Worm (Caenorhabditis elegans): ENCODE measurements around the gene C07G3.8.

DNA sequence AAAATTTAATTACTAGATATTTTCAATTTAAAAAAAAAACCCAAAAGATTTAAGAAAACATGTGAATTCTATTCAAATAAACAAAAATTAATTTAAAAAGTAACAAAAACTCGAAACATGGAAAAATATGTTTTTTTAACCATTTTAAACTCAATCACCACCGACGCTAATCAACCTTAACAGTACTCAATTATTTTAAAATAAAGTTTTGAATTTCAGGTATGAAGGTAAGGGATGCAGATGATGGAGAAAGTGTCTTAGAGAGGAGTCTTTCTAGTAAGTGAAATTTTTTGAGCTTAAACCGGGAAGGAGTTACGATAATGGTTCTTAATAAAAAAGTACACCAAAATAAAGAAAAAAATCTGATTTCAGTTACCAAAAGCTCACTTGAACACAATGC, 38.4 kb downstream of the C07G3.8 start, which contains the start of gene slc-28.1:
- TF ChIP-seq him-1 (tag; optimal IDR thresholded peaks at IDR 0.05) (no peak), W03F9.2 (tag; optimal IDR thresholded peaks at IDR 0.05) (no peak)
